Worm (Caenorhabditis elegans): Measurements from ENCODE around the gene K07D4.4.

Gene K07D4.4

ce11 chrII:4018617-4019016 is 13.6 kb downstream of the K07D4.4 start, which contains the start of gene K07D4.6:
TSS of gene K07D4.6 (minus strand) at chrII:4018717.
- TF ChIP-seq hnd-1 (tag; optimal IDR thresholded peaks at IDR 0.05), result no peak
- no peak for TF ChIP-seq B0310.2 (tag; optimal IDR thresholded peaks at IDR 0.05)
- no peak for TF ChIP-seq hmg-4 (GFP tag; optimal IDR thresholded peaks at IDR 0.05)
- TF ChIP-seq tra-4 (tag; optimal IDR thresholded peaks at IDR 0.05), result no peak
- TF ChIP-seq ceh-36 (tag; optimal IDR thresholded peaks at IDR 0.05), result no peak
- TF ChIP-seq scrt-1 (GFP tag; IDR thresholded peaks at IDR 0.05), result no peak
- TF ChIP-seq ceh-13 (GFP tag; optimal IDR thresholded peaks at IDR 0.05), result no peak
- no peak for TF ChIP-seq hmbx-1 (tag; optimal IDR thresholded peaks at IDR 0.05)
- no peak for TF ChIP-seq tbx-37 (GFP tag; conservative IDR thresholded peaks at IDR 0.05)

ce11 chrII:4011518-4011917 is 20.7 kb downstream of the K07D4.4 start:
- no peak for TF ChIP-seq hmg-4 (GFP tag; optimal IDR thresholded peaks at IDR 0.05)
- no peak for TF ChIP-seq ceh-13 (GFP tag; optimal IDR thresholded peaks at IDR 0.05)
- TF ChIP-seq ceh-36 (tag; optimal IDR thresholded peaks at IDR 0.05), result no peak
- TF ChIP-seq F13C5.2 (tag; optimal IDR thresholded peaks at IDR 0.05), result no peak
- TF ChIP-seq scrt-1 (GFP tag; IDR thresholded peaks at IDR 0.05), result no peak
- TF ChIP-seq B0310.2 (tag; optimal IDR thresholded peaks at IDR 0.05), result no peak
- no peak for TF ChIP-seq hmbx-1 (tag; optimal IDR thresholded peaks at IDR 0.05)

ce11 chrII:4007972-4008371 is 24.2 kb downstream of the K07D4.4 start:
- TF ChIP-seq tra-4 (tag; optimal IDR thresholded peaks at IDR 0.05) (no peak), ama-1 (optimal IDR thresholded peaks at IDR 0.05) (no peak), ceh-36 (tag; optimal IDR thresholded peaks at IDR 0.05) (no peak), pes-1 (GFP tag; IDR thresholded peaks at IDR 0.05) (no peak), ets-7 (tag; optimal IDR thresholded peaks at IDR 0.05) (no peak), B0310.2 (tag; optimal IDR thresholded peaks at IDR 0.05) (no peak), F13C5.2 (tag; optimal IDR thresholded peaks at IDR 0.05) (no peak), hmg-4 (GFP tag; optimal IDR thresholded peaks at IDR 0.05) (no peak), aly-1 (tag; optimal IDR thresholded peaks at IDR 0.05) (no peak), scrt-1 (GFP tag; IDR thresholded peaks at IDR 0.05) (no peak), sea-1 (GFP tag; conservative IDR thresholded peaks at IDR 0.05) (no peak), hmbx-1 (tag; optimal IDR thresholded peaks at IDR 0.05) (no peak), tbx-37 (GFP tag; conservative IDR thresholded peaks at IDR 0.05) (no peak), tbx-11 (GFP tag; IDR thresholded peaks at IDR 0.05) (no peak)

DNA sequence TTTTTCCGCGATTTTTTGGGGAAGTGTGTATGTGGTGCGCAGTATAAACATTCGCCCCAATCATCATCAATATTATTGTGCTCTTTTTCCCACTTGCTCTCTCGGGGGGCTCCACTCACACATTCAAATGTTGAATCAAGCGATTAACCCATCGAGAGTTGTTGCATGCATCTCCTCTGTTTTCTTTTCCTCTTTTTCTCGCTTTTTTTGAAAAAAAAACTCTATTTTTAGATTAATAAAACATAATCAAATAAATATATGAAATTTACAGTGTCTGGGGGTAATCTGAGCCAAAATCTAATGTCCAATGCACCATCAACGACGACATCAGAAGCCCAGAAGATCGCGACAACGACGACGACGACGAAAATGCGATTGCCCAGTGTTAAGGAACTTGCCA is 27.6 kb downstream of the K07D4.4 start, which contains the start of gene ephx-1:
Gene ephx-1 (plus strand): TSS at position 301 of the 400 bp plus-strand sequence.
- TF ChIP-seq sea-1 (GFP tag; conservative IDR thresholded peaks at IDR 0.05) (no peak), ceh-36 (tag; optimal IDR thresholded peaks at IDR 0.05) (no peak), hmg-4 (GFP tag; optimal IDR thresholded peaks at IDR 0.05) (no peak), tbx-11 (GFP tag; IDR thresholded peaks at IDR 0.05) (no peak), pes-1 (GFP tag; IDR thresholded peaks at IDR 0.05) (no peak), ceh-13 (GFP tag; optimal IDR thresholded peaks at IDR 0.05) (no peak), F13C5.2 (tag; optimal IDR thresholded peaks at IDR 0.05) (no peak), ama-1 (optimal IDR thresholded peaks at IDR 0.05) (no peak), tra-4 (tag; optimal IDR thresholded peaks at IDR 0.05) (no peak), flt-1 (GFP tag; IDR thresholded peaks at IDR 0.05) (no peak), scrt-1 (GFP tag; IDR thresholded peaks at IDR 0.05) (no peak), hnd-1 (tag; optimal IDR thresholded peaks at IDR 0.05) (no peak), B0310.2 (tag; optimal IDR thresholded peaks at IDR 0.05) (no peak), ets-7 (tag; optimal IDR thresholded peaks at IDR 0.05) (no peak), hmbx-1 (tag; optimal IDR thresholded peaks at IDR 0.05) (no peak), tbx-37 (GFP tag; conservative IDR thresholded peaks at IDR 0.05) (no peak), aly-1 (tag; optimal IDR thresholded peaks at IDR 0.05) (no peak)

ce11 chrII:4002134-4002533 is 30.1 kb downstream of the K07D4.4 start:
- TF ChIP-seq tbx-37 (GFP tag; conservative IDR thresholded peaks at IDR 0.05) (no peak), pes-1 (GFP tag; IDR thresholded peaks at IDR 0.05) (no peak), ceh-13 (GFP tag; optimal IDR thresholded peaks at IDR 0.05) (no peak), ceh-36 (tag; optimal IDR thresholded peaks at IDR 0.05) (no peak), F13C5.2 (tag; optimal IDR thresholded peaks at IDR 0.05) (no peak), ets-7 (tag; optimal IDR thresholded peaks at IDR 0.05) (no peak), flt-1 (GFP tag; IDR thresholded peaks at IDR 0.05) (no peak), tbx-11 (GFP tag; IDR thresholded peaks at IDR 0.05) (no peak), scrt-1 (GFP tag; IDR thresholded peaks at IDR 0.05) (no peak), hmg-4 (GFP tag; optimal IDR thresholded peaks at IDR 0.05) (no peak), hmbx-1 (tag; optimal IDR thresholded peaks at IDR 0.05) (no peak), aly-1 (tag; optimal IDR thresholded peaks at IDR 0.05) (no peak)

ce11 chrII:4000430-4000829 is 31.8 kb downstream of the K07D4.4 start:
- TF ChIP-seq flt-1 (GFP tag; IDR thresholded peaks at IDR 0.05) (no peak), B0310.2 (tag; optimal IDR thresholded peaks at IDR 0.05) (no peak), sea-1 (GFP tag; conservative IDR thresholded peaks at IDR 0.05) (no peak), hmbx-1 (tag; optimal IDR thresholded peaks at IDR 0.05) (no peak), ceh-36 (tag; optimal IDR thresholded peaks at IDR 0.05) (no peak), pes-1 (GFP tag; IDR thresholded peaks at IDR 0.05) (no peak), tbx-37 (GFP tag; conservative IDR thresholded peaks at IDR 0.05) (no peak), ama-1 (optimal IDR thresholded peaks at IDR 0.05) (no peak), F13C5.2 (tag; optimal IDR thresholded peaks at IDR 0.05) (no peak), ceh-13 (GFP tag; optimal IDR thresholded peaks at IDR 0.05) (no peak)

ce11 chrII:3999537-3999936 is 32.7 kb downstream of the K07D4.4 start:
- TF ChIP-seq aly-1 (tag; optimal IDR thresholded peaks at IDR 0.05), result no peak
- TF ChIP-seq F13C5.2 (tag; optimal IDR thresholded peaks at IDR 0.05), result peak; percentile 25
- TF ChIP-seq scrt-1 (GFP tag; IDR thresholded peaks at IDR 0.05), result peak; percentile 63; the same call in 1 of the 2 replicates
- TF ChIP-seq tbx-11 (GFP tag; IDR thresholded peaks at IDR 0.05), result no peak
- peak; percentile 54 for TF ChIP-seq hmg-4 (GFP tag; optimal IDR thresholded peaks at IDR 0.05)

DNA sequence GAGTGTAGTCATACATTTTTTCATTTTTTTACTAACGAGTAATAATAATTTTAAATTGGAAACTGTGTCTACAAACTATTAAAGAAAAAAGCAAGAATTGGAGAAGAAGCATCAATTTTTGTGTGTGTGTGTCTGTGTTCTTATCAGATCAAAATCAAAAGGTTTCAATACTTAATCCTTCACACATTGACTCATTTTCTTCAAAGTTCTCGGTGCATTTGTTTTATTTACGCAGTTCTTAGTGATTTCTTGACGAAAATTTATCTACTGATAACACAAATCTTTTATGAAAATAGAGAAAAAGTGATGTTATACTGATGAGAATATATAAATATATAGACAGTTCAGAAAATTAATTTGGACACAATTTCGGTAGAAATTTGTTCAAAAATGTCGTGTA is 36.2 kb downstream of the K07D4.4 start, which contains the start of gene clc-22:
Gene clc-22 (minus strand): TSS at position 71 of the 400 bp plus-strand sequence.
- TF ChIP-seq ceh-36 (tag; optimal IDR thresholded peaks at IDR 0.05) (no peak), hmbx-1 (tag; optimal IDR thresholded peaks at IDR 0.05) (no peak), sea-1 (GFP tag; conservative IDR thresholded peaks at IDR 0.05) (no peak), hmg-4 (GFP tag; optimal IDR thresholded peaks at IDR 0.05) (no peak), ama-1 (optimal IDR thresholded peaks at IDR 0.05) (no peak), tra-4 (tag; optimal IDR thresholded peaks at IDR 0.05) (no peak), tbx-37 (GFP tag; conservative IDR thresholded peaks at IDR 0.05) (no peak), hnd-1 (tag; optimal IDR thresholded peaks at IDR 0.05) (no peak), scrt-1 (GFP tag; IDR thresholded peaks at IDR 0.05) (no peak), ceh-13 (GFP tag; optimal IDR thresholded peaks at IDR 0.05) (no peak), F13C5.2 (tag; optimal IDR thresholded peaks at IDR 0.05) (no peak), ets-7 (tag; optimal IDR thresholded peaks at IDR 0.05) (no peak), flt-1 (GFP tag; IDR thresholded peaks at IDR 0.05) (no peak), B0310.2 (tag; optimal IDR thresholded peaks at IDR 0.05) (no peak), aly-1 (tag; optimal IDR thresholded peaks at IDR 0.05) (no peak), tbx-11 (GFP tag; IDR thresholded peaks at IDR 0.05) (no peak), pes-1 (GFP tag; IDR thresholded peaks at IDR 0.05) (no peak)

Data from whole organism, early embryonic.